Worm (Caenorhabditis elegans): ENCODE measurements around the gene C13A10.2.

DNA sequence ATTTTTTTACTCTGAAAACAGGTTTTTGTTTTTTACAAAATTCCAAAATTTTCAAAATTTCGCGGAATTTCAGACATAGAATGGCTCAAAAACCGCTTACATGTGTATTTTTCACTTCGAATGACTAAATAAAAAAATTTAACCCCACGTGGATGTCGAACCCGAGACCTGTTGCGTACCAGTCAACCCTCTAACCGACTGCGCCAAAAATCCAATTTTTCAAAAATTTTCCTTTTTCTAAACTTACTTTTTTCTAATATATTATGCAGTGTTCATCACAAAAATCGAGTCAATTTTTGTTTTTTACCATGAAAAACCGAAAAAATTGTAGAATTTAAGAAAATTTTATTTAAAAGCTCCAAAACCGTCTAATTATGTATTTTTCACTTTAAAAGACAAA lies 8.2 kb upstream of the C13A10.2 start:
- TF ChIP-seq ets-7 (tag; optimal IDR thresholded peaks at IDR 0.05) (no peak), flt-1 (GFP tag; IDR thresholded peaks at IDR 0.05) (no peak), pes-1 (GFP tag; IDR thresholded peaks at IDR 0.05) (no peak), ama-1 (optimal IDR thresholded peaks at IDR 0.05) (no peak), hmg-4 (GFP tag; optimal IDR thresholded peaks at IDR 0.05) (no peak), aly-1 (tag; optimal IDR thresholded peaks at IDR 0.05) (no peak), ceh-13 (GFP tag; optimal IDR thresholded peaks at IDR 0.05) (no peak), tra-4 (tag; optimal IDR thresholded peaks at IDR 0.05) (no peak), hnd-1 (tag; optimal IDR thresholded peaks at IDR 0.05) (no peak), sea-1 (GFP tag; conservative IDR thresholded peaks at IDR 0.05) (no peak), ceh-36 (tag; optimal IDR thresholded peaks at IDR 0.05) (no peak)

Measured in whole organism, early embryonic.